Worm (Caenorhabditis elegans): ENCODE results near the gene irld-62.
A peak's percentile ranks its signal among the peaks of the same experiment; 100 is the strongest.

Gene irld-62

DNA sequence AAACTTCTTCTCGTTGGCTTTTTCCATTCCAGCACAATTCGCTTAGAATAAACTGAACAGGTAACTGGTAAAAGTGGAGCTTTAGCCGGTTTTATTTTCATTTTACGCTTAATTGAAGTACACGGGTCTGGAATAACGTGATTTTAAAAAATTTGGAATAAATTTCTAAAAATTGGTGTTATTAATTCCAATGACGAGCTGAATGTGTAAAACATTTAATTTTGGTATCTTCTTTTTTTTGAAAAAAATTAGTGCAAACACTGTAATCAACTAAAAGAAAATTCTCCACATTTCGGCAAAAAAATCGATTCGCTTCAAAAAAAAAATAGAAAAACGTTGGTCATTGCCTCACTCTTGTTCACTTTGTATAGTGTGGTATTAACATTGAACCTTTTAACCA, 38.6 kb upstream of the irld-62 start, which contains the start of gene T10H4.4:
Gene T10H4.4 (minus strand): TSS at position 101 of the 400 bp plus-strand sequence.
- no peak for TF ChIP-seq ceh-16 (tag; optimal IDR thresholded peaks at IDR 0.05)

ce11 chrV:15274757-15275156, 36.1 kb upstream of the irld-62 start, which contains the start of gene srw-16:
Gene srw-16, minus strand, starts transcription at chrV:15274857.
- TF ChIP-seq sma-3 (GFP tag; optimal IDR thresholded peaks at IDR 0.05), result no peak
- no peak for TF ChIP-seq nhr-25 (tag; optimal IDR thresholded peaks at IDR 0.05)
- no peak for TF ChIP-seq nhr-129 (tag; optimal IDR thresholded peaks at IDR 0.05)
- TF ChIP-seq skn-1 (tag; optimal IDR thresholded peaks at IDR 0.05), result no peak
- no peak for TF ChIP-seq nhr-6 (tag; optimal IDR thresholded peaks at IDR 0.05)
- TF ChIP-seq ama-1 (optimal IDR thresholded peaks at IDR 0.05), result no peak
- no peak for TF ChIP-seq nhr-23 (tag; optimal IDR thresholded peaks at IDR 0.05)
- no peak for TF ChIP-seq ztf-11 (tag; optimal IDR thresholded peaks at IDR 0.05)

- TF ChIP-seq nhr-11 (tag; optimal IDR thresholded peaks at IDR 0.05), result no peak
- TF ChIP-seq crh-2 (tag; optimal IDR thresholded peaks at IDR 0.05), result no peak
- no peak for TF ChIP-seq ama-1 (optimal IDR thresholded peaks at IDR 0.05)
- TF ChIP-seq elt-3 (tag; optimal IDR thresholded peaks at IDR 0.05), result no peak
- no peak for TF ChIP-seq unc-55 (GFP tag; optimal IDR thresholded peaks at IDR 0.05)
- TF ChIP-seq ceh-82 (tag; optimal IDR thresholded peaks at IDR 0.05), result no peak
- TF ChIP-seq ZK546.5 (tag; optimal IDR thresholded peaks at IDR 0.05), result no peak
- no peak for TF ChIP-seq ztf-11 (tag; optimal IDR thresholded peaks at IDR 0.05)
- TF ChIP-seq sem-4 (tag; optimal IDR thresholded peaks at IDR 0.05), result no peak
- TF ChIP-seq nhr-25 (tag; optimal IDR thresholded peaks at IDR 0.05), result no peak
- no peak for TF ChIP-seq lin-39 (tag; optimal IDR thresholded peaks at IDR 0.05)
- TF ChIP-seq nhr-21 (tag; optimal IDR thresholded peaks at IDR 0.05), result no peak
- no peak for TF ChIP-seq lin-11 (tag; optimal IDR thresholded peaks at IDR 0.05)
- no peak for TF ChIP-seq mbf-1 (tag; optimal IDR thresholded peaks at IDR 0.05)
- TF ChIP-seq egl-27 (tag; optimal IDR thresholded peaks at IDR 0.05), result no peak
- TF ChIP-seq snpc-4 (tag; optimal IDR thresholded peaks at IDR 0.05), result no peak
Measured at ce11 chrV:15276915-15277314, 34.0 kb upstream of the irld-62 start, which contains the start of gene srw-17. Gene srw-17, minus strand, starts transcription at chrV:15277015.

ce11 chrV:15281279-15281949, 29.5 kb upstream of the irld-62 start, which contains the start of the genes srw-19 and srx-51:
Gene srw-19, minus strand, starts transcription at chrV:15281379.
Gene srx-51, plus strand, starts transcription at chrV:15281899.
- no peak for TF ChIP-seq ama-1 (optimal IDR thresholded peaks at IDR 0.05)
- no peak for TF ChIP-seq nhr-6 (tag; optimal IDR thresholded peaks at IDR 0.05)
- no peak for TF ChIP-seq nhr-10 (tag; optimal IDR thresholded peaks at IDR 0.05)
- no peak for TF ChIP-seq ceh-16 (tag; optimal IDR thresholded peaks at IDR 0.05)
- no peak for TF ChIP-seq dmd-4 (tag; optimal IDR thresholded peaks at IDR 0.05)
- TF ChIP-seq R02D3.7 (tag; optimal IDR thresholded peaks at IDR 0.05), result no peak
- no peak for TF ChIP-seq sma-3 (GFP tag; optimal IDR thresholded peaks at IDR 0.05)
- TF ChIP-seq nhr-21 (tag; optimal IDR thresholded peaks at IDR 0.05), result no peak
- TF ChIP-seq snpc-4 (tag; optimal IDR thresholded peaks at IDR 0.05), result no peak
- TF ChIP-seq unc-55 (GFP tag; optimal IDR thresholded peaks at IDR 0.05), result no peak
- no peak for TF ChIP-seq unc-62 (GFP tag; optimal IDR thresholded peaks at IDR 0.05)
- no peak for TF ChIP-seq nhr-11 (tag; optimal IDR thresholded peaks at IDR 0.05)
- no peak for TF ChIP-seq Y55F3AM.14 (GFP tag; optimal IDR thresholded peaks at IDR 0.05)
- TF ChIP-seq ztf-4 (tag; optimal IDR thresholded peaks at IDR 0.05), result no peak
- no peak for TF ChIP-seq lin-13 (GFP tag; optimal IDR thresholded peaks at IDR 0.05)
- no peak for TF ChIP-seq nhr-12 (tag; optimal IDR thresholded peaks at IDR 0.05)

DNA sequence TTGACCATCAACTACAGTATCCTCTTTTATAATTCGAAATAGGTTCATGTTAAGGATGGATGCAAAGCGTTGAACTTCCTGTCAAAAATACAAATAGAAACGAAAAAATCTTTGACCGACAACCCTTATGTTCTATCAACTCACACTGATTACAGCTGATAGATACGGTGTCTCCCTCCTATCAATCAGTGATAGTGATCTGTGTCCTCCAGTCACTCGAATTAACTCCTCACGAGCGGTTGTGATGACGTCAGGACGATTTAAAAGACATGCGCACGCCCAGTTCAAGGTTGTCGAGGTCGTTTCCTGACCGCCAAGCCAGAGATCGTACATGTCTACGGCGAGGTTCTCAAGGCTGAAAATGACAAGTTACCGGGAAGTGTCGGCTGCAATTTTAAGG, 24.9 kb upstream of the irld-62 start:
- TF ChIP-seq ztf-4 (tag; optimal IDR thresholded peaks at IDR 0.05) (no peak), sma-9 (GFP tag; optimal IDR thresholded peaks at IDR 0.05) (peak; percentile 51), sma-9 (tag; optimal IDR thresholded peaks at IDR 0.05) (no peak), nhr-10 (tag; optimal IDR thresholded peaks at IDR 0.05) (no peak)

DNA sequence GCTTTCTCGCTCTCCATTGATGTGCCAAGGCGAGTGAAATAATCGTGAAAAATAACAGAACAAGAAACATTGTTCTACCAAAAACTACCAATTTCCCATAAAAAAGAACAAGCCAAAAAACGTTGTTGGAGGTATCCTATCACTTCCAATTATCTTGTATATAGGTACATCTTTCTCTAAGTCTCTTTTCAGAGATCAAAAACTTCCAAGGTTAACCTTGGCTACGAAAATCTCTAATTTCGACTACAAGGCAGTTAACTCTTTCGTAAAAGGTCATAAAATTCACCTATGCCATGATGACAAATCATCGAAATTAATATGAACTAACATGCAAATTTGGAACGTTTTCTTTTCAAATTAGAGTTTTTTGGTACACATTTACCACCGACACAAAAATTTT, 23.0 kb upstream of the irld-62 start, which contains the start of gene cyp-34A1:
Gene cyp-34A1 (minus strand): TSS at position 101 of the 400 bp plus-strand sequence.
- no peak for TF ChIP-seq sma-3 (GFP tag; optimal IDR thresholded peaks at IDR 0.05)
- no peak for TF ChIP-seq unc-55 (GFP tag; optimal IDR thresholded peaks at IDR 0.05)
- TF ChIP-seq ceh-16 (tag; optimal IDR thresholded peaks at IDR 0.05), result no peak
- TF ChIP-seq ztf-11 (tag; optimal IDR thresholded peaks at IDR 0.05), result no peak
- TF ChIP-seq blmp-1 (tag; optimal IDR thresholded peaks at IDR 0.05; ENCODE audit: insufficient read depth), result no peak
- no peak for TF ChIP-seq dmd-4 (tag; optimal IDR thresholded peaks at IDR 0.05)
- TF ChIP-seq lin-39 (tag; optimal IDR thresholded peaks at IDR 0.05), result no peak
- no peak for TF ChIP-seq nhr-25 (tag; optimal IDR thresholded peaks at IDR 0.05)
- no peak for TF ChIP-seq peb-1 (tag; optimal IDR thresholded peaks at IDR 0.05)
- TF ChIP-seq mab-5 (tag; optimal IDR thresholded peaks at IDR 0.05), result no peak
- no peak for TF ChIP-seq gmeb-1 (tag; optimal IDR thresholded peaks at IDR 0.05)
- TF ChIP-seq lin-11 (tag; optimal IDR thresholded peaks at IDR 0.05), result no peak
- no peak for TF ChIP-seq elt-1 (tag; optimal IDR thresholded peaks at IDR 0.05)
- no peak for TF ChIP-seq egl-27 (tag; optimal IDR thresholded peaks at IDR 0.05)
- TF ChIP-seq alr-1 (tag; optimal IDR thresholded peaks at IDR 0.05), result no peak
- no peak for TF ChIP-seq ztf-1 (GFP tag; conservative IDR thresholded peaks at IDR 0.05)
- TF ChIP-seq skn-1 (tag; optimal IDR thresholded peaks at IDR 0.05), result no peak
- no peak for TF ChIP-seq R02D3.7 (tag; optimal IDR thresholded peaks at IDR 0.05)
- no peak for TF ChIP-seq nhr-10 (tag; optimal IDR thresholded peaks at IDR 0.05)
- no peak for TF ChIP-seq ztf-4 (tag; optimal IDR thresholded peaks at IDR 0.05)
